Worm (Caenorhabditis elegans) whole organism, young adult: ENCODE measurements around the gene teg-1.

ENCODE experiments used
- B0035.1 ChIP-seq: sonication (generic microtip); optimal IDR thresholded peaks from 2 replicates; lab custom pipeline; 2016; ENCODE audit warnings: missing genetic modification characterization, mild to moderate bottlenecking, missing compliant biosample characterization, missing genotype, missing genetic modification reagents
- B0261.1 ChIP-seq: sonication (generic microtip); optimal IDR thresholded peaks from 2 replicates; lab custom pipeline; 2016; ENCODE audit warnings: mild to moderate bottlenecking, missing genetic modification characterization, moderate library complexity, missing compliant biosample characterization
- F33H1.4 ChIP-seq: fragments of 200-800 bp; sonication (Bioruptor generic); IDR thresholded peaks from 2 replicates; pipeline ENCODE4 v1.3.6; 2022; ENCODE audit warnings: missing genetic modification reagents, missing genetic modification characterization, missing compliant biosample characterization
- F37B4.10 ChIP-seq: fragments of 200-800 bp; sonication (Bioruptor generic); IDR thresholded peaks from 2 replicates; pipeline ENCODE4 v1.3.6; 2022; ENCODE audit warnings: missing genetic modification characterization, missing compliant biosample characterization
- F49E8.2 ChIP-seq: sonication (generic microtip); optimal IDR thresholded peaks from 3 replicates; lab custom pipeline; 2017; ENCODE audit warnings: missing genetic modification characterization, mild to moderate bottlenecking, missing compliant biosample characterization, antibody characterized with exemption, moderate library complexity; ENCODE audit not compliant: insufficient read depth
- F55B11.4 ChIP-seq: sonication (generic microtip); optimal IDR thresholded peaks from 2 replicates; lab custom pipeline; 2016; ENCODE audit warnings: missing compliant biosample characterization, missing genetic modification characterization, borderline replicate concordance; ENCODE audit not compliant: insufficient read depth
- Y67H2A.10 ChIP-seq: fragments of 200-800 bp; sonication (Bioruptor generic); conservative IDR thresholded peaks from 2 replicates; pipeline ENCODE4 v1.3.6; 2022; ENCODE audit warnings: missing genetic modification reagents, missing genetic modification characterization, missing compliant biosample characterization
- aptf-3 ChIP-seq: fragments of 200-800 bp; sonication (Bioruptor generic); IDR thresholded peaks from 2 replicates; pipeline ENCODE4 v1.3.6; 2022; ENCODE audit warnings: missing genetic modification characterization, missing compliant biosample characterization
- attf-3 ChIP-seq: fragments of 200-800 bp; sonication (Bioruptor generic); conservative IDR thresholded peaks from 2 replicates; pipeline ENCODE4 v1.3.6; 2022; ENCODE audit warnings: missing genetic modification reagents, missing genetic modification characterization, missing compliant biosample characterization
- bed-1 ChIP-seq: fragments of 200-800 bp; sonication (Bioruptor generic); IDR thresholded peaks from 2 replicates; pipeline ENCODE4 v1.3.6; 2022; ENCODE audit warnings: missing genetic modification reagents, missing genetic modification characterization, missing compliant biosample characterization
- bed-2 ChIP-seq: fragments of 200-800 bp; sonication (Bioruptor generic); IDR thresholded peaks from 2 replicates; pipeline ENCODE4 v1.3.6; 2022; ENCODE audit warnings: missing genetic modification reagents, missing genetic modification characterization, missing compliant biosample characterization
- ceh-100 ChIP-seq: fragments of 200-800 bp; sonication (Bioruptor generic); IDR thresholded peaks from 2 replicates; pipeline ENCODE4 v1.3.6; 2022; ENCODE audit warnings: missing genetic modification reagents, missing genetic modification characterization, missing compliant biosample characterization
- ceh-40 ChIP-seq: fragments of 200-800 bp; sonication (Bioruptor generic); IDR thresholded peaks from 2 replicates; pipeline ENCODE4 v1.3.6; 2022; ENCODE audit warnings: missing genetic modification characterization, missing compliant biosample characterization
- die-1 ChIP-seq: sonication (generic microtip); optimal IDR thresholded peaks from 2 replicates; lab custom pipeline; 2016; ENCODE audit warnings: missing genotype, mild to moderate bottlenecking, missing genetic modification characterization, missing compliant biosample characterization
- dox-1 ChIP-seq: fragments of 200-800 bp; sonication (Bioruptor generic); IDR thresholded peaks from 2 replicates; pipeline ENCODE4 v1.3.6; 2022; ENCODE audit warnings: missing genetic modification reagents, missing genetic modification characterization, missing compliant biosample characterization
- dpl-1 ChIP-seq: fragments of 150-350 bp; optimal IDR thresholded peaks from 2 replicates; lab custom pipeline; 2014; ENCODE audit warnings: missing biosample characterization, missing genetic modification reagents, missing genetic modification characterization
- egl-18 ChIP-seq: fragments of 200-800 bp; sonication (Bioruptor generic); IDR thresholded peaks from 2 replicates; pipeline ENCODE4 v1.3.6; 2022; ENCODE audit warnings: missing genetic modification reagents, missing genetic modification characterization, missing compliant biosample characterization
- egrh-3 ChIP-seq: fragments of 200-800 bp; sonication (Bioruptor generic); IDR thresholded peaks from 2 replicates; pipeline ENCODE4 v1.3.6; 2022; ENCODE audit warnings: missing genetic modification reagents, missing genetic modification characterization, missing compliant biosample characterization
- ekl-4 ChIP-seq: fragments of 200-800 bp; sonication (Bioruptor generic); IDR thresholded peaks from 2 replicates; pipeline ENCODE4 v1.3.6; 2022; ENCODE audit warnings: missing genetic modification reagents, missing genetic modification characterization, missing compliant biosample characterization
- gei-17 ChIP-seq: fragments of 200-800 bp; sonication (Bioruptor generic); optimal IDR thresholded peaks from 2 replicates; lab custom pipeline; 2018; ENCODE audit warnings: mild to moderate bottlenecking, missing genetic modification characterization, missing compliant biosample characterization
- lag-1 ChIP-seq: fragments of 200-800 bp; sonication (Bioruptor generic); IDR thresholded peaks from 2 replicates; pipeline ENCODE4 v1.3.6; 2022; ENCODE audit warnings: missing genetic modification reagents, missing genetic modification characterization, missing compliant biosample characterization
- let-526 ChIP-seq: fragments of 200-800 bp; sonication (Bioruptor generic); IDR thresholded peaks from 2 replicates; pipeline ENCODE4 v1.3.6; 2022; ENCODE audit warnings: missing genetic modification reagents, missing genetic modification characterization, missing compliant biosample characterization
- lin-26 ChIP-seq: fragments of 200-800 bp; sonication (Bioruptor generic); IDR thresholded peaks from 2 replicates; pipeline ENCODE4 v1.3.6; 2022; ENCODE audit warnings: missing genetic modification reagents, missing genetic modification characterization, missing compliant biosample characterization
- lsl-1 ChIP-seq: fragments of 200-800 bp; sonication (Bioruptor generic); optimal IDR thresholded peaks from 2 replicates; lab custom pipeline; 2018; ENCODE audit warnings: mild to moderate bottlenecking, missing genetic modification characterization, moderate library complexity, missing compliant biosample characterization
- lsy-27 ChIP-seq: sonication (generic microtip); optimal IDR thresholded peaks from 2 replicates; lab custom pipeline; 2017; ENCODE audit warnings: missing genetic modification characterization, mild to moderate bottlenecking, missing compliant biosample characterization, antibody characterized with exemption, missing genotype, borderline replicate concordance; ENCODE audit not compliant: insufficient read depth
- madf-10 ChIP-seq: sonication (generic microtip); optimal IDR thresholded peaks from 2 replicates; lab custom pipeline; 2016; ENCODE audit warnings: mild to moderate bottlenecking, missing genetic modification characterization, missing compliant biosample characterization
- madf-3 ChIP-seq: fragments of 200-800 bp; sonication (Bioruptor generic); IDR thresholded peaks from 2 replicates; pipeline ENCODE4 v1.3.6; 2022; ENCODE audit warnings: missing genetic modification reagents, missing genetic modification characterization, missing compliant biosample characterization
- mes-4 ChIP-seq: sonication (generic microtip); optimal IDR thresholded peaks from 2 replicates; lab custom pipeline; 2016; ENCODE audit warnings: missing genotype, missing genetic modification characterization, missing compliant biosample characterization
- mxl-1 ChIP-seq: sonication (generic microtip); optimal IDR thresholded peaks from 2 replicates; lab custom pipeline; 2016; ENCODE audit warnings: missing genetic modification characterization, missing compliant biosample characterization
- nhr-179 ChIP-seq: sonication (generic microtip); optimal IDR thresholded peaks from 2 replicates; lab custom pipeline; 2016; ENCODE audit warnings: mild to moderate bottlenecking, missing genetic modification characterization, missing compliant biosample characterization
- nhr-27 ChIP-seq: fragments of 200-800 bp; sonication (Bioruptor generic); optimal IDR thresholded peaks from 2 replicates; lab custom pipeline; 2018; ENCODE audit warnings: mild to moderate bottlenecking, missing genetic modification characterization, moderate library complexity, missing compliant biosample characterization
- nhr-80 ChIP-seq: sonication (generic microtip); optimal IDR thresholded peaks from 2 replicates; lab custom pipeline; 2016; ENCODE audit warnings: missing genetic modification characterization, missing compliant biosample characterization
- repo-1 ChIP-seq: sonication (generic microtip); optimal IDR thresholded peaks from 2 replicates; lab custom pipeline; 2017; ENCODE audit warnings: mild to moderate bottlenecking, missing genetic modification characterization, missing compliant biosample characterization
- sea-2 ChIP-seq: fragments of 200-800 bp; sonication (Bioruptor generic); IDR thresholded peaks from 2 replicates; pipeline ENCODE4 v1.3.6; 2022; ENCODE audit warnings: missing genetic modification characterization, missing compliant biosample characterization
- snpc-4 ChIP-seq, 5 experiments: fragments of 150-350 bp in 1 of 5; sonication (generic microtip) in 4 of 5; optimal IDR thresholded peaks; 2 replicates each; lab custom pipeline; 2014 to 2018; ENCODE audit warnings: missing genetic modification characterization in 5 of 5, missing biosample characterization in 3 of 5, antibody characterized with exemption in 2 of 5, mild to moderate bottlenecking in 2 of 5, missing compliant biosample characterization in 2 of 5, missing genotype in 2 of 5, moderate library complexity in 2 of 5, missing genetic modification reagents in 1 of 5
- unc-130 ChIP-seq: sonication (generic microtip); optimal IDR thresholded peaks from 2 replicates; lab custom pipeline; 2016; ENCODE audit warnings: missing genetic modification reagents, missing genetic modification characterization, missing compliant biosample characterization
- ztf-22 ChIP-seq: fragments of 200-800 bp; sonication (Bioruptor generic); optimal IDR thresholded peaks from 2 replicates; lab custom pipeline; 2018; ENCODE audit warnings: mild to moderate bottlenecking, missing genetic modification characterization, moderate library complexity, missing compliant biosample characterization
- ztf-26 ChIP-seq: sonication (generic microtip); optimal IDR thresholded peaks from 2 replicates; lab custom pipeline; 2017; ENCODE audit warnings: missing genetic modification characterization, missing compliant biosample characterization
- ztf-3 ChIP-seq: fragments of 200-800 bp; sonication (Bioruptor generic); optimal IDR thresholded peaks from 2 replicates; lab custom pipeline; 2018; ENCODE audit warnings: mild to moderate bottlenecking, missing genetic modification characterization, missing compliant biosample characterization

teg-1 gene

ce11 chrIII:11289876-11290275 lies 28.2 kb downstream of the teg-1 start (continued):
- TF ChIP-seq die-1: no peak
- TF ChIP-seq repo-1 (tag; lab: Kevin White, UChicago): no peak
- peak; percentile 86 for TF ChIP-seq F33H1.4 (GFP tag; lab: Robert Waterston, UW)
- no peak for TF ChIP-seq ekl-4
- TF ChIP-seq nhr-27: no peak
- TF ChIP-seq ztf-26 (tag; lab: Kevin White, UChicago): no peak
- TF ChIP-seq lag-1 (GFP tag; lab: Robert Waterston, UW): no peak
- no peak for TF ChIP-seq lin-26 (GFP tag; lab: Robert Waterston, UW)
- TF ChIP-seq sea-2: no peak
- TF ChIP-seq egrh-3 (GFP tag; lab: Robert Waterston, UW): no peak
- no peak for TF ChIP-seq nhr-179 (tag; lab: Kevin White, UChicago)
- TF ChIP-seq ceh-40 (GFP tag; lab: Robert Waterston, UW): no peak
- TF ChIP-seq unc-130 (GFP tag; lab: Kevin White, UChicago): no peak
- no peak for TF ChIP-seq gei-17 (GFP tag; lab: Kevin White, UChicago)
- no peak for TF ChIP-seq B0035.1 (tag; lab: Kevin White, UChicago)
- 0 out of 2 replicates have a peak, but pooled peaks have one; percentile 29 for TF ChIP-seq ceh-100 (GFP tag; lab: Robert Waterston, UW)
- no peak for TF ChIP-seq ztf-3
- no peak for TF ChIP-seq F55B11.4 (tag; lab: Kevin White, UChicago)
- TF ChIP-seq dpl-1: peak; percentile 25
- no peak for TF ChIP-seq mes-4 (tag; lab: Kevin White, UChicago)
- no peak for TF ChIP-seq madf-10 (tag; lab: Kevin White, UChicago)
- TF ChIP-seq lsy-27 (tag; lab: Kevin White, UChicago): no peak
- TF ChIP-seq egl-18: no peak
- TF ChIP-seq F49E8.2 (tag; lab: Kevin White, UChicago): peak; percentile 63
- TF ChIP-seq dox-1 (GFP tag; lab: Robert Waterston, UW): no peak
- TF ChIP-seq aptf-3 (GFP tag; lab: Robert Waterston, UW): no peak
- no peak for TF ChIP-seq Y67H2A.10 (GFP tag; lab: Robert Waterston, UW)
- no peak for TF ChIP-seq let-526
- no peak for TF ChIP-seq bed-1 (GFP tag; lab: Robert Waterston, UW)

ce11 chrIII:11288295-11288694 lies 29.7 kb downstream of the teg-1 start:
- TF ChIP-seq F55B11.4 (tag; lab: Kevin White, UChicago) (no peak), ztf-22 (GFP tag; lab: Kevin White, UChicago) (no peak), madf-3 (no peak), Y67H2A.10 (GFP tag; lab: Robert Waterston, UW) (no peak), F37B4.10 (no peak), attf-3 (GFP tag; lab: Robert Waterston, UW) (no peak), B0261.1 (tag; lab: Kevin White, UChicago) (no peak), mxl-1 (tag; lab: Kevin White, UChicago) (no peak), snpc-4 (GFP tag; optimal IDR thresholded peaks at IDR 0.05; lab: Kevin White, UChicago) (no peak), snpc-4 (tag; optimal IDR thresholded peaks at IDR 0.05; lab: Kevin White, UChicago) (no peak), let-526 (no peak), nhr-80 (tag; lab: Kevin White, UChicago) (no peak), nhr-27 (no peak)

- no peak for TF ChIP-seq bed-2 (GFP tag; lab: Robert Waterston, UW)
- no peak for TF ChIP-seq F49E8.2 (tag; lab: Kevin White, UChicago)
- TF ChIP-seq lsl-1 (GFP tag; lab: Kevin White, UChicago): no peak
Measured at ce11 chrIII:11287340-11287739, 30.7 kb downstream of the teg-1 start.
